Worm (Caenorhabditis elegans) whole organism, midembryonic: ENCODE measurements around the gene T11B7.5.

Source experiments
- med-1 ChIP-seq: sonication (generic microtip); optimal IDR thresholded peaks from 2 replicates; lab custom pipeline; 2017; ENCODE audit warnings: missing genetic modification characterization, mild to moderate bottlenecking, missing compliant biosample characterization, antibody characterized with exemption, missing genetic modification reagents; ENCODE audit not compliant: insufficient read depth
- ref-1 ChIP-seq: fragments of 200-800 bp; sonication (Bioruptor generic); conservative IDR thresholded peaks from 2 replicates; pipeline ENCODE4 v1.3.6; 2022; ENCODE audit warnings: missing genetic modification reagents, missing genetic modification characterization, missing compliant biosample characterization
- ztf-23 ChIP-seq: fragments of 200-800 bp; sonication (Bioruptor generic); IDR thresholded peaks from 2 replicates; pipeline ENCODE4 v1.3.6; 2022; ENCODE audit warnings: missing genetic modification reagents, missing genetic modification characterization, missing compliant biosample characterization

DNA sequence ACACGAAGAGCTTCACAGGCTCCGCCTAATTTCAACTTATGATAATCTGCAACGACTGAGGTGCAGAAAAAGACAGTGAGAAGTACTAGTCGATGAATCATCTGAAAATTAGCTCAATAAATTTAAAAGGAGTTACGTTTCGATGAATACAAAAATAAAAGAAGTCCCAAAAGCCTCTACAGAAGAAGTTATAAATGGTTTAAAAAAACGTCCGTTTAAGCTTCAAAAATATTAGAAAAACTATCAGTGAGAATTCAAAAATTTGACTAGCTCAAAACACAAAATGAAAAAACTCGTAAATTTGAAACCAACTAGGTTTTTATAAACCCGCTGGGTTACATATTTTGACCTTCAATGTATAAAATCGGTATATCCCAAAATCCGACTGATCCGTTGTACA is at the start of gene T11B7.5:
- TF ChIP-seq med-1 (GFP tag; lab: Kevin White, UChicago) = no peak
- TF ChIP-seq ref-1 = no peak
- TF ChIP-seq ztf-23 (GFP tag; lab: Robert Waterston, UW) = no peak
